Worm (Caenorhabditis elegans): Measurements from ENCODE around the gene bas-1.

ce11 chrIII:5565699-5566098 lies 46.4 kb upstream of the bas-1 start:
- TF ChIP-seq lsy-2 (tag; optimal IDR thresholded peaks at IDR 0.05) (no peak), ztf-11 (tag; optimal IDR thresholded peaks at IDR 0.05) (no peak), unc-62 (GFP tag; optimal IDR thresholded peaks at IDR 0.05) (no peak)
